Fruit fly (Drosophila melanogaster): ENCODE measurements around the gene b.

b gene

DNA sequence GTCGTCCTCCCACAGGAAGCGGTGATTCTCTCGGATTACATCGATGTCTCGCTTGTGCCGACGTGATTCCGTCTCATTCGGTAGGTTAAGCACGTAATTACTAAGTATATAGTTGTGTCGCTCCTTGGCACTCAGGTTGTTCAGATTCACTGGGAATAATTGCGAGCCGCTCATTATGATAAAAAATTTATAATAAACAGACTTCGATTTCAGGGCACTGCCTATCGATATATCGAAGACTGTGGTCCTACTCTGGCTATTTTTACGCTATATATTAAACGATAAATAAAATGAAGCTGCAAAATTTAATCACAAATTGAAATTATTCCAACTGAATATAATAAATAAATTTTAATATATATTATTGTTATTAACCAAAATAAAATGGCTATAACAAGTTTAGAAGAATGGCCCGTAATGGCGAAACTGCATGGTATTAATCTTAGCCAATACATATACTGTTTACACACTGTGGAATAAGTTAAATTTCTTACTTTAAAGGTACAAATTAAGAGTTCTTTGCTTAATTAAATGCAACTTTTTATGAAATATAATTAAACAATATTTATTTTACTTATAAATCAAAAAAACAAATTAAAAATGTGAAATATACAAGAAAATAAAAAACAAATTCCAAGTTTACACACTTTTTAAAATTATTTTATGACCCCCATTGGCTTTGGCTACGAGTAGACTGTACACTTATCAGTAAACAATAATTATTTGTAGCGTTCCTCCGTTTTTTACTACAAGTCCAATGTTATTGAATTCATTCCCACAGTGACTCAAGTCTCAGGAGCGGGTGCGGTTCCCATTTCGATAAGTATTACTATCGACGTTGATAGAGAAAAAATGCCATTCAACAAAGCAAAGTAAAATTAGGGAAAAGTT, 37.5 kb upstream of the b start, which contains the start of gene Eato (continued):
- TF ChIP-seq Opbp (GFP tag; IDR thresholded peaks at IDR 0.05; ENCODE audit: partially characterized antibody) (peak; percentile 51; the same call in 1 of the 3 replicates), Nf-YC (tag; optimal IDR thresholded peaks at IDR 0.05) (peak; percentile 36), sna (GFP tag; IDR thresholded peaks at IDR 0.05; ENCODE audit: partially characterized antibody) (0 out of 2 replicates have a peak, but pooled peaks have one; percentile 35), inv (GFP tag; IDR thresholded peaks at IDR 0.05; ENCODE audit: partially characterized antibody) (peak; percentile 11), Camta (GFP tag; optimal IDR thresholded peaks at IDR 0.05) (no peak), Scr (GFP tag; IDR thresholded peaks at IDR 0.05; ENCODE audit: partially characterized antibody) (peak; percentile 54), sd (tag; optimal IDR thresholded peaks at IDR 0.05) (peak; percentile 23), HLH4C (GFP tag; IDR thresholded peaks at IDR 0.05; ENCODE audit: partially characterized antibody) (peak; percentile 46; the same call in 1 of the 3 replicates), CG32532 (GFP tag; IDR thresholded peaks at IDR 0.05) (peak; percentile 36; the same call in 1 of the 2 replicates), unc-4 (GFP tag; IDR thresholded peaks at IDR 0.05; ENCODE audit: partially characterized antibody) (peak; percentile 55), CG18262 (tag; optimal IDR thresholded peaks at IDR 0.05) (peak; percentile 38), crp (GFP tag; optimal IDR thresholded peaks at IDR 0.05) (no peak), Ptx1 (GFP tag; IDR thresholded peaks at IDR 0.05) (peak; percentile 44; the same call in 1 of the 2 replicates), Dll (GFP tag; IDR thresholded peaks at IDR 0.05; ENCODE audit: partially characterized antibody) (peak; percentile 65), amos (GFP tag; IDR thresholded peaks at IDR 0.05; ENCODE audit: partially characterized antibody) (peak; percentile 64), ash1 (GFP tag; optimal IDR thresholded peaks at IDR 0.05) (no peak), CG17361 (GFP tag; IDR thresholded peaks at IDR 0.05) (0 out of 3 replicates have a peak, but pooled peaks have one; percentile 55), al (GFP tag; IDR thresholded peaks at IDR 0.05) (0 out of 2 replicates have a peak, but pooled peaks have one; percentile 31), gt (GFP tag; IDR thresholded peaks at IDR 0.05) (no peak), Med (GFP tag) (peak; percentile 77), CG14860 (GFP tag; IDR thresholded peaks at IDR 0.05; ENCODE audit: partially characterized antibody) (peak; percentile 28; the same call in 1 of the 3 replicates), Hr3 (GFP tag; optimal IDR thresholded peaks at IDR 0.05) (peak; percentile 4), CG18619 (GFP tag; optimal IDR thresholded peaks at IDR 0.05) (no peak), CG15073 (GFP tag; optimal IDR thresholded peaks at IDR 0.05) (no peak), CG30403 (GFP tag; optimal IDR thresholded peaks at IDR 0.05) (peak; percentile 7), stwl (tag; optimal IDR thresholded peaks at IDR 0.05) (peak; percentile 40), Chrac-16 (GFP tag; optimal IDR thresholded peaks at IDR 0.05) (peak; percentile 0), Trl (optimal IDR thresholded peaks at IDR 0.05) (no peak), Trl (GFP tag; optimal IDR thresholded peaks at IDR 0.05) (no peak), trem (tag; optimal IDR thresholded peaks at IDR 0.05) (peak; percentile 1), Xbp1 (GFP tag; optimal IDR thresholded peaks at IDR 0.05) (peak; percentile 22), CG9932 (GFP tag; IDR thresholded peaks at IDR 0.05) (peak; percentile 57; the same call in 1 of the 2 replicates), CG34224 (GFP tag; IDR thresholded peaks at IDR 0.05; ENCODE audit: partially characterized antibody) (peak; percentile 31; the same call in 2 of the 3 replicates), ind (GFP tag; optimal IDR thresholded peaks at IDR 0.05) (peak; percentile 7), da (GFP tag; optimal IDR thresholded peaks at IDR 0.05) (no peak), knrl (GFP tag; IDR thresholded peaks at IDR 0.05; ENCODE audit: partially characterized antibody) (peak; percentile 38; the same call in 2 of the 3 replicates), CG12391 (tag; optimal IDR thresholded peaks at IDR 0.05) (peak; percentile 17), CG34422 (GFP tag; IDR thresholded peaks at IDR 0.05) (0 out of 3 replicates have a peak, but pooled peaks have one; percentile 26), shn (GFP tag; optimal IDR thresholded peaks at IDR 0.05) (peak; percentile 23), Doc3 (GFP tag; IDR thresholded peaks at IDR 0.05; ENCODE audit: partially characterized antibody) (no peak; the same call in 2 of the 3 replicates), CG2116 (GFP tag; optimal IDR thresholded peaks at IDR 0.05) (peak; percentile 34), lilli (GFP tag; optimal IDR thresholded peaks at IDR 0.05) (peak; percentile 42), HLH54F (GFP tag; optimal IDR thresholded peaks at IDR 0.05) (no peak), hbn (GFP tag; IDR thresholded peaks at IDR 0.05; ENCODE audit: partially characterized antibody) (peak; percentile 38; the same call in 1 of the 2 replicates), CG1024 (GFP tag; IDR thresholded peaks at IDR 0.05) (peak; percentile 19; the same call in 1 of the 2 replicates), E2f2 (GFP tag; IDR thresholded peaks at IDR 0.05) (0 out of 2 replicates have a peak, but pooled peaks have one; percentile 6)

Data from whole organism, embryonic.